Worm (Caenorhabditis elegans) whole organism, L4 larva: ENCODE measurements around the gene F57A10.4.
"Not testable (repeated sequence)": the region's sequence is repeated elsewhere in the genome, so short reads cannot be mapped to it uniquely, and the experiment has no call there.

Experiments
- D1046.2 ChIP-seq: fragments of 200-800 bp; sonication (Bioruptor generic); IDR thresholded peaks from 2 replicates; pipeline ENCODE4 v1.3.6; 2022; ENCODE audit warnings: missing genetic modification characterization, missing compliant biosample characterization
- F10B5.3 ChIP-seq: sonication (generic microtip); optimal IDR thresholded peaks from 2 replicates; lab custom pipeline; 2016; ENCODE audit warnings: mild to moderate bottlenecking, missing genetic modification characterization, missing compliant biosample characterization
- F26F4.8 ChIP-seq: fragments of 200-800 bp; sonication (Bioruptor generic); conservative IDR thresholded peaks from 2 replicates; pipeline ENCODE4 v1.3.6; 2022; ENCODE audit warnings: missing genetic modification characterization, missing compliant biosample characterization
- F49E8.2 ChIP-seq: sonication (generic microtip); optimal IDR thresholded peaks from 2 replicates; lab custom pipeline; 2016; ENCODE audit warnings: missing compliant biosample characterization, mild to moderate bottlenecking, missing genetic modification characterization, borderline replicate concordance
- T26A8.4 ChIP-seq: fragments of 200-800 bp; sonication (Bioruptor generic); IDR thresholded peaks from 2 replicates; pipeline ENCODE4 v1.3.6; 2022; ENCODE audit warnings: missing genetic modification characterization, missing compliant biosample characterization
- Y105C5A.15 ChIP-seq: fragments of 200-800 bp; sonication (Bioruptor generic); IDR thresholded peaks from 2 replicates; pipeline ENCODE4 v1.3.6; 2022; ENCODE audit warnings: missing genetic modification characterization, missing compliant biosample characterization
- Y48G9A.11 ChIP-seq: fragments of 200-800 bp; sonication (Bioruptor generic); IDR thresholded peaks from 2 replicates; pipeline ENCODE4 v1.3.6; 2022; ENCODE audit warnings: missing genetic modification reagents, missing genetic modification characterization, missing compliant biosample characterization
- ZK337.2 ChIP-seq: fragments of 200-800 bp; sonication (Bioruptor generic); IDR thresholded peaks from 2 replicates; pipeline ENCODE4 v1.3.6; 2022; ENCODE audit warnings: missing genetic modification reagents, missing genetic modification characterization, missing compliant biosample characterization
- ZK546.5 ChIP-seq, 2 experiments: sonication (generic microtip); optimal IDR thresholded peaks; 2 replicates each; lab custom pipeline; 2017; ENCODE audit warnings: missing biosample characterization in 2 of 2, missing genetic modification characterization in 2 of 2
- arid-1 ChIP-seq: fragments of 200-800 bp; sonication (Bioruptor generic); conservative IDR thresholded peaks from 2 replicates; pipeline ENCODE4 v1.3.6; 2022; ENCODE audit warnings: missing genetic modification reagents, missing genetic modification characterization, missing compliant biosample characterization
- attf-4 ChIP-seq: sonication (generic microtip); optimal IDR thresholded peaks from 3 replicates; lab custom pipeline; 2017; ENCODE audit warnings: missing biosample characterization, missing genetic modification characterization
- ceh-20 ChIP-seq: fragments of 200-800 bp; sonication (Bioruptor generic); IDR thresholded peaks from 2 replicates; pipeline ENCODE4 v1.3.6; 2022; ENCODE audit warnings: missing genetic modification reagents, missing genetic modification characterization, missing compliant biosample characterization
- ceh-44 ChIP-seq: fragments of 200-800 bp; sonication (Bioruptor generic); IDR thresholded peaks from 2 replicates; pipeline ENCODE4 v1.3.6; 2022; ENCODE audit warnings: missing genetic modification reagents, missing genetic modification characterization, missing compliant biosample characterization
- ctbp-1 ChIP-seq: fragments of 200-800 bp; sonication (Bioruptor generic); IDR thresholded peaks from 2 replicates; pipeline ENCODE4 v1.3.6; 2022; ENCODE audit warnings: missing genetic modification reagents, missing genetic modification characterization, missing compliant biosample characterization
- daf-8 ChIP-seq: fragments of 200-800 bp; sonication (Bioruptor generic); IDR thresholded peaks from 2 replicates; pipeline ENCODE4 v1.3.6; 2022; ENCODE audit warnings: missing genetic modification characterization, missing compliant biosample characterization
- dmd-6 ChIP-seq: fragments of 200-800 bp; sonication (Bioruptor generic); IDR thresholded peaks from 2 replicates; pipeline ENCODE4 v1.3.6; 2022; ENCODE audit warnings: missing genetic modification reagents, missing genetic modification characterization, missing compliant biosample characterization
- dmd-8 ChIP-seq: fragments of 200-800 bp; sonication (Bioruptor generic); IDR thresholded peaks from 2 replicates; pipeline ENCODE4 v1.3.6; 2022; ENCODE audit warnings: missing genetic modification characterization, missing compliant biosample characterization
- dmd-9 ChIP-seq: fragments of 200-800 bp; sonication (Bioruptor generic); IDR thresholded peaks from 2 replicates; pipeline ENCODE4 v1.3.6; 2022; ENCODE audit warnings: missing genetic modification reagents, missing genetic modification characterization, missing compliant biosample characterization
- dpl-1 ChIP-seq: fragments of 150-350 bp; optimal IDR thresholded peaks from 2 replicates; lab custom pipeline; 2014; ENCODE audit warnings: missing biosample characterization, missing genetic modification reagents, missing genetic modification characterization
- dve-1 ChIP-seq: sonication (generic microtip); optimal IDR thresholded peaks from 2 replicates; lab custom pipeline; 2017; ENCODE audit warnings: antibody characterized with exemption, mild to moderate bottlenecking, missing genetic modification characterization, missing compliant biosample characterization; ENCODE audit not compliant: insufficient read depth
- egl-43 ChIP-seq: fragments of 200-800 bp; sonication (Bioruptor generic); IDR thresholded peaks from 2 replicates; pipeline ENCODE4 v1.3.6; 2022; ENCODE audit warnings: missing genetic modification reagents, missing genetic modification characterization, missing compliant biosample characterization
- fos-1 ChIP-seq: fragments of 150-350 bp; optimal IDR thresholded peaks from 2 replicates; lab custom pipeline; 2014; ENCODE audit warnings: missing biosample characterization, missing genetic modification characterization
- gei-8 ChIP-seq: fragments of 200-800 bp; sonication (Bioruptor generic); optimal IDR thresholded peaks from 2 replicates; lab custom pipeline; 2018; ENCODE audit warnings: mild to moderate bottlenecking, missing genetic modification characterization, missing compliant biosample characterization
- hlh-30 ChIP-seq: sonication (generic microtip); optimal IDR thresholded peaks from 2 replicates; lab custom pipeline; 2017; ENCODE audit warnings: antibody characterized with exemption, mild to moderate bottlenecking, missing genetic modification characterization, missing compliant biosample characterization; ENCODE audit not compliant: insufficient read depth
- lim-7 ChIP-seq: fragments of 200-800 bp; sonication (Bioruptor generic); IDR thresholded peaks from 2 replicates; pipeline ENCODE4 v1.3.6; 2022; ENCODE audit warnings: missing genetic modification characterization, missing compliant biosample characterization
- lin-15B ChIP-seq: fragments of 150-350 bp; sonication (generic microtip); optimal IDR thresholded peaks from 3 replicates; lab custom pipeline; 2014; ENCODE audit warnings: missing biosample characterization, missing genetic modification characterization
- lin-29 ChIP-seq: fragments of 200-800 bp; sonication (Bioruptor generic); IDR thresholded peaks from 2 replicates; pipeline ENCODE4 v1.3.6; 2022; ENCODE audit warnings: missing genetic modification reagents, missing genetic modification characterization, missing compliant biosample characterization
- madf-5 ChIP-seq, 2 experiments: fragments of 200-800 bp; sonication (Bioruptor generic); IDR thresholded peaks; 2 replicates each; pipeline ENCODE4 v1.3.6; 2022; ENCODE audit warnings: missing compliant biosample characterization in 2 of 2, missing genetic modification characterization in 2 of 2
- madf-9 ChIP-seq: fragments of 200-800 bp; sonication (Bioruptor generic); conservative IDR thresholded peaks from 2 replicates; pipeline ENCODE4 v1.3.6; 2022; ENCODE audit warnings: missing genetic modification reagents, missing genetic modification characterization, missing compliant biosample characterization
- mdt-29 ChIP-seq: fragments of 200-800 bp; sonication (Bioruptor generic); IDR thresholded peaks from 2 replicates; pipeline ENCODE4 v1.3.6; 2022; ENCODE audit warnings: missing genetic modification reagents, missing genetic modification characterization, missing compliant biosample characterization
- mes-2 ChIP-seq: sonication (generic microtip); optimal IDR thresholded peaks from 2 replicates; lab custom pipeline; 2016; ENCODE audit warnings: missing genotype, mild to moderate bottlenecking, missing genetic modification characterization, missing compliant biosample characterization; ENCODE audit not compliant: poor library complexity, severe bottlenecking
- nhr-111 ChIP-seq: fragments of 200-800 bp; sonication (Bioruptor generic); optimal IDR thresholded peaks from 2 replicates; lab custom pipeline; 2018; ENCODE audit warnings: mild to moderate bottlenecking, missing genetic modification characterization, missing compliant biosample characterization
- nhr-28 ChIP-seq: fragments of 150-350 bp; optimal IDR thresholded peaks from 2 replicates; lab custom pipeline; 2014; ENCODE audit warnings: missing biosample characterization, missing genetic modification characterization
- nhr-41 ChIP-seq: fragments of 200-800 bp; sonication (Bioruptor generic); IDR thresholded peaks from 2 replicates; pipeline ENCODE4 v1.3.6; 2022; ENCODE audit warnings: missing genetic modification reagents, missing genetic modification characterization, missing compliant biosample characterization
- nhr-42 ChIP-seq: fragments of 200-800 bp; sonication (Bioruptor generic); IDR thresholded peaks from 2 replicates; pipeline ENCODE4 v1.3.6; 2022; ENCODE audit warnings: missing genetic modification characterization, missing compliant biosample characterization
- pha-4 ChIP-seq, 2 experiments: fragments of 150-350 bp in 1 of 2; fragments of 200-800 bp in 1 of 2; sonication (Bioruptor generic) in 1 of 2; IDR thresholded peaks in 1 of 2; optimal IDR thresholded peaks in 1 of 2; 2 replicates each; pipeline versions ENCODE4 v1.3.6 to Lab custom; 2014 to 2022; ENCODE audit warnings: missing genetic modification characterization in 2 of 2, missing genetic modification reagents in 2 of 2, missing biosample characterization in 1 of 2, missing compliant biosample characterization in 1 of 2
- rbr-2 ChIP-seq: sonication (generic microtip); optimal IDR thresholded peaks from 2 replicates; lab custom pipeline; 2016; ENCODE audit warnings: missing genotype, missing genetic modification characterization, missing compliant biosample characterization
- saeg-2 ChIP-seq: fragments of 200-800 bp; sonication (Bioruptor generic); IDR thresholded peaks from 2 replicates; pipeline ENCODE4 v1.3.6; 2022; ENCODE audit warnings: missing genetic modification reagents, missing genetic modification characterization, missing compliant biosample characterization
- set-16 ChIP-seq: fragments of 200-800 bp; sonication (Bioruptor generic); IDR thresholded peaks from 2 replicates; pipeline ENCODE4 v1.3.6; 2022; ENCODE audit warnings: missing genetic modification reagents, missing genetic modification characterization, missing compliant biosample characterization
- skn-1 ChIP-seq: fragments of 150-350 bp; optimal IDR thresholded peaks from 2 replicates; lab custom pipeline; 2014; ENCODE audit warnings: missing biosample characterization, missing genetic modification characterization
- snpc-1.2 ChIP-seq: fragments of 200-800 bp; sonication (Bioruptor generic); IDR thresholded peaks from 2 replicates; pipeline ENCODE4 v1.3.6; 2022; ENCODE audit warnings: missing genetic modification reagents, missing genetic modification characterization, missing compliant biosample characterization
- snpc-4 ChIP-seq: fragments of 150-350 bp; optimal IDR thresholded peaks from 2 replicates; lab custom pipeline; 2014; ENCODE audit warnings: missing biosample characterization, missing genetic modification characterization
- tra-1 ChIP-seq: fragments of 200-800 bp; sonication (Bioruptor generic); IDR thresholded peaks from 2 replicates; pipeline ENCODE4 v1.3.6; 2022; ENCODE audit warnings: missing genetic modification reagents, missing genetic modification characterization, missing compliant biosample characterization
- vab-7 ChIP-seq: fragments of 200-800 bp; sonication (Bioruptor generic); IDR thresholded peaks from 2 replicates; pipeline ENCODE4 v1.3.6; 2022; ENCODE audit warnings: missing genetic modification reagents, missing genetic modification characterization, missing compliant biosample characterization
- zag-1 ChIP-seq: fragments of 150-350 bp; optimal IDR thresholded peaks from 2 replicates; lab custom pipeline; 2014; ENCODE audit warnings: missing biosample characterization, missing genetic modification characterization
- zfp-2 ChIP-seq: sonication (generic microtip); optimal IDR thresholded peaks from 2 replicates; lab custom pipeline; 2016; ENCODE audit warnings: mild to moderate bottlenecking, missing genetic modification characterization, missing compliant biosample characterization
- zip-11 ChIP-seq: fragments of 200-800 bp; sonication (Bioruptor generic); IDR thresholded peaks from 2 replicates; pipeline ENCODE4 v1.3.6; 2022; ENCODE audit warnings: missing genetic modification characterization, missing compliant biosample characterization

F57A10.4 gene

DNA sequence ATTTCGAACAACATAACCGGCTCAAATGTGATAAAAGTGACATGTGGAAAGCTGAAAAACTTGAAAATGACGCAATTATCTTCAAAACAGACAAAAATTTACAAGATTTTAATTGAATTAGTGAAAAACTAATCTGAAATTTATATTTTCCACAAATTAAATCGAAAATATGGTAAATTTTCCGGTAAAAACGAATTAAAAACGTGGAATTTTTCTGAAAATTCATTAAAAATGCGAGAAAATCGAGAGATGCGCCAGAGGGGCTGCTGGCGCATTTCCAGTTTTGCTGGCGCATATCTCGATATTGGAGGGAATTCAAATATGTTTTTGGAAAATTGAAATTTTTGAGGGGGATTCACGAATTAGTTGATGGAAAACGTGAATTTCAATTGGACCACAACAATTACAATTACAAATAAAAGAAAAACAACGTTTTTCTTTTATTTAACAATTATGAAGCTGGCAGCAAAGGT, 3.1 kb upstream of the F57A10.4 start, which contains the start of the genes haf-3 and F57A10.2 (continued):
- TF ChIP-seq dve-1 (tag; lab: Kevin White, UChicago) (peak; percentile 95), attf-4 (tag; lab: Kevin White, UChicago) (no peak), nhr-111 (GFP tag; lab: Kevin White, UChicago) (no peak), nhr-28 (tag; lab: Kevin White, UChicago) (peak; percentile 73), tra-1 (GFP tag; lab: Robert Waterston, UW) (peak; percentile 88), zfp-2 (tag; lab: Kevin White, UChicago) (peak; percentile 10), ZK546.5 (tag; optimal IDR thresholded peaks at IDR 0.05; lab: Kevin White, UChicago) (no peak), snpc-4 (tag; lab: Kevin White, UChicago) (peak; percentile 34), skn-1 (tag; lab: Kevin White, UChicago) (no peak), gei-8 (GFP tag; lab: Kevin White, UChicago) (no peak), F10B5.3 (tag; lab: Kevin White, UChicago) (peak; percentile 71), fos-1 (tag; lab: Kevin White, UChicago) (no peak), rbr-2 (tag; lab: Kevin White, UChicago) (peak; percentile 88), dpl-1 (GFP tag; lab: Kevin White, UChicago) (peak; percentile 99), mes-2 (tag; lab: Kevin White, UChicago) (peak; percentile 93), lin-15B (peak; percentile 68), ceh-44 (no peak), dmd-6 (GFP tag; lab: Robert Waterston, UW) (peak; percentile 89), zag-1 (tag; lab: Kevin White, UChicago) (no peak), hlh-30 (tag; lab: Kevin White, UChicago) (peak; percentile 78)

ce11 chrV:15767385-15767784, 1.9 kb upstream of the F57A10.4 start:
- TF ChIP-seq daf-8 (peak; percentile 64; the same call in 1 of the 2 replicates), nhr-41 (GFP tag; lab: Robert Waterston, UW) (peak; percentile 85), pha-4 (GFP tag; IDR thresholded peaks at IDR 0.05; lab: Robert Waterston, UW) (peak; percentile 84), saeg-2 (GFP tag; lab: Robert Waterston, UW) (peak; percentile 68; the same call in 1 of the 2 replicates), ZK337.2 (GFP tag; lab: Robert Waterston, UW) (0 out of 2 replicates have a peak, but pooled peaks have one; percentile 13), dmd-6 (GFP tag; lab: Robert Waterston, UW) (0 out of 2 replicates have a peak, but pooled peaks have one; percentile 9), dmd-8 (GFP tag; lab: Robert Waterston, UW) (peak; percentile 94), zip-11 (GFP tag; lab: Robert Waterston, UW) (0 out of 2 replicates have a peak, but pooled peaks have one; percentile 35), lim-7 (GFP tag; lab: Robert Waterston, UW) (peak; percentile 95), egl-43 (peak; percentile 92), mdt-29 (GFP tag; lab: Robert Waterston, UW) (peak; percentile 80), vab-7 (GFP tag; lab: Robert Waterston, UW) (peak; percentile 77), F26F4.8 (GFP tag; lab: Robert Waterston, UW) (peak; percentile 95), Y105C5A.15 (GFP tag; lab: Robert Waterston, UW) (peak; percentile 71; the same call in 1 of the 2 replicates), madf-9 (GFP tag; lab: Robert Waterston, UW) (peak; percentile 45; the same call in 1 of the 2 replicates), D1046.2 (GFP tag; lab: Robert Waterston, UW) (peak; percentile 81), nhr-42 (GFP tag; lab: Robert Waterston, UW) (peak; percentile 66), T26A8.4 (peak; percentile 64; the same call in 1 of the 2 replicates), ceh-20 (peak; percentile 52; the same call in 1 of the 2 replicates), F49E8.2 (tag; lab: Kevin White, UChicago) (peak; percentile 12), madf-5 (GFP tag; IDR thresholded peaks at IDR 0.05; lab: Robert Waterston, UW) (peak in 1 of 2 experiments; percentile 73; a peak in 1 of 4 replicates), snpc-1.2 (GFP tag; lab: Robert Waterston, UW) (peak; percentile 86), dmd-9 (GFP tag; lab: Robert Waterston, UW) (0 out of 2 replicates have a peak, but pooled peaks have one; percentile 53), set-16 (GFP tag; lab: Robert Waterston, UW) (peak; percentile 55), ctbp-1 (GFP tag; lab: Robert Waterston, UW) (peak; percentile 80), Y48G9A.11 (GFP tag; lab: Robert Waterston, UW) (peak; percentile 75), lin-29 (GFP tag; lab: Robert Waterston, UW) (peak; percentile 27; the same call in 1 of the 2 replicates), ceh-44 (peak; percentile 68; the same call in 1 of the 2 replicates), arid-1 (GFP tag; lab: Robert Waterston, UW) (peak; percentile 89)
- not testable (repeated sequence) for TF ChIP-seq pha-4 (tag; optimal IDR thresholded peaks at IDR 0.05; lab: Kevin White, UChicago)
